Fruit fly (Drosophila melanogaster) whole organism, pupa: ENCODE data around the gene CG3149.
A peak's percentile ranks its signal among the peaks of the same experiment; 100 is the strongest.

ENCODE experiments used
- CG10348 ChIP-seq: fragments of 200-800 bp; sonication (Bioruptor generic); IDR thresholded peaks from 2 replicates; pipeline ENCODE4 v1.3.6; 2022; ENCODE audit warnings: missing biosample characterization, missing genetic modification characterization
- CG12605 ChIP-seq: fragments of 200-800 bp; sonication (Bioruptor generic); IDR thresholded peaks from 2 replicates; pipeline ENCODE4 v1.3.6; 2022; ENCODE audit warnings: missing biosample characterization, missing genetic modification characterization
- CG13204 ChIP-seq: fragments of 200-800 bp; sonication (Bioruptor generic); optimal IDR thresholded peaks from 2 replicates; lab custom pipeline; 2018; ENCODE audit warnings: missing biosample characterization, mild to moderate bottlenecking, missing genetic modification characterization, moderate library complexity
- CG14655 ChIP-seq: fragments of 200-800 bp; sonication (Bioruptor generic); optimal IDR thresholded peaks from 3 replicates; lab custom pipeline; 2017; ENCODE audit warnings: mild to moderate bottlenecking, missing biosample characterization, missing genetic modification reagents, missing genetic modification characterization
- CG15710 ChIP-seq: fragments of 200-800 bp; sonication (Bioruptor generic); optimal IDR thresholded peaks from 2 replicates; lab custom pipeline; 2018; ENCODE audit warnings: missing biosample characterization, mild to moderate bottlenecking, missing genetic modification characterization, moderate library complexity
- CG17806 ChIP-seq: fragments of 200-800 bp; sonication (Bioruptor generic); optimal IDR thresholded peaks from 2 replicates; lab custom pipeline; 2018; ENCODE audit warnings: missing biosample characterization, mild to moderate bottlenecking, missing genetic modification characterization, moderate library complexity
- CG32121 ChIP-seq: fragments of 200-800 bp; sonication (Bioruptor generic); IDR thresholded peaks from 2 replicates; pipeline ENCODE4 v1.3.6; 2022; ENCODE audit warnings: missing biosample characterization, missing genetic modification characterization
- CG34367 ChIP-seq: fragments of 200-800 bp; sonication (Bioruptor generic); optimal IDR thresholded peaks from 2 replicates; lab custom pipeline; 2018; ENCODE audit warnings: missing biosample characterization, mild to moderate bottlenecking, missing genetic modification characterization
- CG4496 ChIP-seq: fragments of 200-800 bp; sonication (Bioruptor generic); IDR thresholded peaks from 3 replicates; pipeline ENCODE4 v1.3.6; 2022; ENCODE audit warnings: missing biosample characterization, missing genetic modification characterization
- CG8159 ChIP-seq: fragments of 200-800 bp; sonication (Bioruptor generic); optimal IDR thresholded peaks from 3 replicates; lab custom pipeline; 2018; ENCODE audit warnings: missing biosample characterization, mild to moderate bottlenecking, missing genetic modification characterization, moderate library complexity
- CG8301 ChIP-seq: fragments of 200-800 bp; sonication (Bioruptor generic); optimal IDR thresholded peaks from 2 replicates; lab custom pipeline; 2018; ENCODE audit warnings: missing biosample characterization, mild to moderate bottlenecking, missing genetic modification characterization
- CG9948 ChIP-seq: fragments of 200-800 bp; sonication (Bioruptor generic); optimal IDR thresholded peaks from 2 replicates; lab custom pipeline; 2018; ENCODE audit warnings: missing biosample characterization, mild to moderate bottlenecking, missing genetic modification characterization, moderate library complexity
- D1 ChIP-seq: fragments of 200-800 bp; sonication (Bioruptor generic); optimal IDR thresholded peaks from 2 replicates; lab custom pipeline; 2018; ENCODE audit warnings: missing biosample characterization, mild to moderate bottlenecking, missing genetic modification characterization, moderate library complexity
- EcR ChIP-seq: fragments of 200-800 bp; sonication (Bioruptor generic); optimal IDR thresholded peaks from 3 replicates; lab custom pipeline; 2019; ENCODE audit warnings: missing biosample characterization, missing genetic modification characterization, mild to moderate bottlenecking, moderate library complexity, missing genetic modification reagents
- Ets98B ChIP-seq: fragments of 200-800 bp; sonication (Bioruptor generic); IDR thresholded peaks from 2 replicates; pipeline ENCODE4 v1.3.6; 2022; ENCODE audit warnings: missing biosample characterization, missing genetic modification characterization
- Pif1A ChIP-seq: fragments of 200-800 bp; sonication (Bioruptor generic); optimal IDR thresholded peaks from 3 replicates; lab custom pipeline; 2016; ENCODE audit warnings: missing biosample characterization, missing genetic modification characterization
- Pif1B ChIP-seq: fragments of 200-800 bp; sonication (Bioruptor generic); optimal IDR thresholded peaks from 3 replicates; lab custom pipeline; 2016; ENCODE audit warnings: missing biosample characterization, missing genetic modification characterization
- Snoo ChIP-seq: fragments of 200-800 bp; sonication (Bioruptor generic); optimal IDR thresholded peaks from 3 replicates; lab custom pipeline; 2017; ENCODE audit warnings: missing biosample characterization, mild to moderate bottlenecking, missing genetic modification characterization, inconsistent platforms
- fd96Ca ChIP-seq: fragments of 200-800 bp; sonication (Bioruptor generic); IDR thresholded peaks from 3 replicates; pipeline ENCODE4 v1.3.6; 2022; ENCODE audit warnings: missing biosample characterization, missing genetic modification characterization
- gl ChIP-seq: fragments of 200-800 bp; sonication (Bioruptor generic); optimal IDR thresholded peaks from 2 replicates; lab custom pipeline; 2018; ENCODE audit warnings: missing biosample characterization, mild to moderate bottlenecking, missing genetic modification characterization
- rn ChIP-seq: fragments of 200-800 bp; sonication (Bioruptor generic); IDR thresholded peaks from 2 replicates; pipeline ENCODE4 v1.3.6; 2022; ENCODE audit warnings: missing biosample characterization, missing genetic modification characterization

Gene CG3149

dm6 chrX:5661971-5662370 is 33.0 kb downstream of the CG3149 start:
- no peak for TF ChIP-seq CG34367 (tag; lab: Kevin White, UChicago)
- TF ChIP-seq rn = no peak
- no peak for TF ChIP-seq CG14655 (GFP tag; lab: Kevin White, UChicago)
- no peak for TF ChIP-seq Pif1B
- no peak for TF ChIP-seq CG12605 (GFP tag; lab: Robert Waterston, UW)
- no peak for TF ChIP-seq CG8301 (tag; lab: Kevin White, UChicago)
- TF ChIP-seq Pif1A (GFP tag; lab: Kevin White, UChicago) = no peak
- TF ChIP-seq CG13204 (GFP tag; lab: Kevin White, UChicago) = no peak
- no peak for TF ChIP-seq CG32121 (GFP tag; lab: Robert Waterston, UW)
- TF ChIP-seq gl = no peak
- no peak for TF ChIP-seq D1 (tag; lab: Kevin White, UChicago)
- TF ChIP-seq Snoo (tag; lab: Kevin White, UChicago) = no peak

- TF ChIP-seq CG15710 (tag; lab: Kevin White, UChicago) = no peak
- no peak for TF ChIP-seq D1 (tag; lab: Kevin White, UChicago)
- no peak for TF ChIP-seq CG32121 (GFP tag; lab: Robert Waterston, UW)
- TF ChIP-seq rn = no peak
Measured at dm6 chrX:5649998-5650397, 45.0 kb downstream of the CG3149 start.

dm6 chrX:5649387-5649786 is 45.6 kb downstream of the CG3149 start:
- TF ChIP-seq Ets98B (GFP tag; lab: Robert Waterston, UW) (no peak), EcR (GFP tag; lab: Kevin White, UChicago) (peak; percentile 62)
- TF ChIP-seq, all 21 proteins: peak for 1

dm6 chrX:5648437-5648959 is 46.5 kb downstream of the CG3149 start, which contains the start of gene OtopLa:
OtopLa (minus strand) TSS chrX:5648487.
- peak; percentile 73 for TF ChIP-seq CG8301 (tag; lab: Kevin White, UChicago)
- peak; percentile 33 for TF ChIP-seq gl
- peak; percentile 78 for TF ChIP-seq CG8159 (tag; lab: Kevin White, UChicago)
- peak; percentile 63 for TF ChIP-seq CG9948 (tag; lab: Kevin White, UChicago)
- TF ChIP-seq CG34367 (tag; lab: Kevin White, UChicago) = peak; percentile 57
- peak; percentile 82 for TF ChIP-seq Pif1A (GFP tag; lab: Kevin White, UChicago)
- peak; percentile 85 for TF ChIP-seq CG32121 (GFP tag; lab: Robert Waterston, UW)
- no peak for TF ChIP-seq CG13204 (GFP tag; lab: Kevin White, UChicago)
- no peak for TF ChIP-seq Snoo (tag; lab: Kevin White, UChicago)
- peak; percentile 86 for TF ChIP-seq Ets98B (GFP tag; lab: Robert Waterston, UW)
- TF ChIP-seq CG12605 (GFP tag; lab: Robert Waterston, UW) = peak; percentile 82
- peak; percentile 76 for TF ChIP-seq rn
- peak; percentile 89 for TF ChIP-seq fd96Ca
- peak; percentile 62 for TF ChIP-seq CG17806 (tag; lab: Kevin White, UChicago)
- no peak for TF ChIP-seq D1 (tag; lab: Kevin White, UChicago)
- TF ChIP-seq EcR (GFP tag; lab: Kevin White, UChicago) = no peak
- peak; percentile 71 for TF ChIP-seq CG15710 (tag; lab: Kevin White, UChicago)
- peak; percentile 89 for TF ChIP-seq CG4496 (GFP tag; lab: Robert Waterston, UW)
- TF ChIP-seq CG10348 (GFP tag; lab: Robert Waterston, UW) = peak; percentile 58; the same call in 1 of the 2 replicates
- peak; percentile 58 for TF ChIP-seq Pif1B
- peak; percentile 75 for TF ChIP-seq CG14655 (GFP tag; lab: Kevin White, UChicago)

dm6 chrX:5646228-5646627 is 48.8 kb downstream of the CG3149 start:
- TF ChIP-seq D1 (tag; lab: Kevin White, UChicago) (no peak), CG32121 (GFP tag; lab: Robert Waterston, UW) (0 out of 2 replicates have a peak, but pooled peaks have one; percentile 19)
- TF ChIP-seq, all 21 proteins: peak for 1
